Fruit fly (Drosophila melanogaster) whole organism, wandering third instar larva: ENCODE data around the gene CG13077.

Experiments
- Dif ChIP-seq: fragments of 200-275, 200-300 bp; sonication (Bioruptor generic); optimal IDR thresholded peaks from 2 replicates; lab custom pipeline; 2018; ENCODE audit warnings: missing biosample characterization, missing genetic modification characterization; ENCODE audit not compliant: partially characterized antibody
- OdsH ChIP-seq: fragments of 200-800 bp; sonication (Bioruptor generic); optimal IDR thresholded peaks from 2 replicates; lab custom pipeline; 2016; ENCODE audit warnings: missing biosample characterization, mild to moderate bottlenecking, missing genetic modification characterization
- Sp1 ChIP-seq: fragments of 200-800 bp; sonication (Bioruptor generic); optimal IDR thresholded peaks from 3 replicates; lab custom pipeline; 2019; ENCODE audit warnings: missing biosample characterization, mild to moderate bottlenecking, missing genetic modification characterization, moderate library complexity
- psq ChIP-seq: fragments of 200-800 bp; sonication (Bioruptor generic); optimal IDR thresholded peaks from 3 replicates; lab custom pipeline; 2017; ENCODE audit warnings: missing biosample characterization, mild to moderate bottlenecking, missing genetic modification characterization, moderate library complexity

- TF ChIP-seq psq (GFP tag; lab: Kevin White, UChicago) (no peak), Dif (GFP tag; lab: Kevin White, UChicago) (peak; percentile 33), OdsH (GFP tag; lab: Kevin White, UChicago) (no peak), Sp1 (GFP tag; lab: Kevin White, UChicago) (no peak)
Measured at dm6 chr2L:19574959-19575625, 9.4 kb downstream of the CG13077 start.
